Worm (Caenorhabditis elegans): ENCODE measurements around the gene F01G10.10.
A peak's percentile ranks its signal among the peaks of the same experiment; 100 is the strongest.

Gene F01G10.10

ce11 chrIV:10252886-10253639 lies 7.1 kb downstream of the F01G10.10 start:
- TF ChIP-seq ztf-16 (tag; optimal IDR thresholded peaks at IDR 0.05) (no peak), ahr-1 (tag; optimal IDR thresholded peaks at IDR 0.05) (no peak), zip-5 (tag; optimal IDR thresholded peaks at IDR 0.05) (no peak), unc-42 (tag; optimal IDR thresholded peaks at IDR 0.05) (no peak), ceh-19 (GFP tag; optimal IDR thresholded peaks at IDR 0.05) (no peak)

ce11 chrIV:10259557-10259956 lies 13.6 kb downstream of the F01G10.10 start, which contains the start of gene F01G10.9:
F01G10.9 (minus strand) TSS chrIV:10259657.
- no peak for TF ChIP-seq C38D4.7 (GFP tag; optimal IDR thresholded peaks at IDR 0.05)
- TF ChIP-seq F13H6.1 (tag; optimal IDR thresholded peaks at IDR 0.05) = no peak
- no peak for TF ChIP-seq che-1 (tag; optimal IDR thresholded peaks at IDR 0.05)
- TF ChIP-seq K09A11.1 (tag; optimal IDR thresholded peaks at IDR 0.05; ENCODE audit: insufficient read depth) = no peak
- no peak for TF ChIP-seq pax-1 (tag; optimal IDR thresholded peaks at IDR 0.05)
- no peak for TF ChIP-seq nfya-1 (tag; optimal IDR thresholded peaks at IDR 0.05)
- TF ChIP-seq syd-9 (tag; optimal IDR thresholded peaks at IDR 0.05) = no peak
- TF ChIP-seq dve-1 (tag; optimal IDR thresholded peaks at IDR 0.05) = no peak

ce11 chrIV:10261061-10261460 lies 15.1 kb downstream of the F01G10.10 start:
- TF ChIP-seq rnt-1 (tag; optimal IDR thresholded peaks at IDR 0.05) = peak; percentile 44
- TF ChIP-seq ceh-18 (tag; optimal IDR thresholded peaks at IDR 0.05) = no peak

- TF ChIP-seq unc-42 (tag; optimal IDR thresholded peaks at IDR 0.05) = no peak
- no peak for TF ChIP-seq pha-4 (tag; optimal IDR thresholded peaks at IDR 0.05)
- TF ChIP-seq ceh-24 (tag; optimal IDR thresholded peaks at IDR 0.05) = no peak
- TF ChIP-seq Y22D7AL.16 (tag; optimal IDR thresholded peaks at IDR 0.05) = no peak
- no peak for TF ChIP-seq ceh-19 (GFP tag; optimal IDR thresholded peaks at IDR 0.05)
- no peak for TF ChIP-seq hlh-6 (tag; optimal IDR thresholded peaks at IDR 0.05)
- TF ChIP-seq fkh-10 (GFP tag; optimal IDR thresholded peaks at IDR 0.05) = no peak
These were observed 23.4 kb downstream of the F01G10.10 start, which contains the start of the genes nspd-7 and Y43C5A.2 for ce11 chrIV:10269137-10269933. nspd-7 (minus strand) TSS chrIV:10269187. Y43C5A.2 (plus strand) TSS chrIV:10269883.

- TF ChIP-seq C08G9.2 (tag; optimal IDR thresholded peaks at IDR 0.05) (no peak), ahr-1 (tag; optimal IDR thresholded peaks at IDR 0.05) (no peak), sox-4 (tag; optimal IDR thresholded peaks at IDR 0.05) (no peak), unc-55 (GFP tag; optimal IDR thresholded peaks at IDR 0.05) (no peak), zip-5 (tag; optimal IDR thresholded peaks at IDR 0.05) (no peak), ttx-3 (tag; optimal IDR thresholded peaks at IDR 0.05) (no peak), ref-2 (tag; optimal IDR thresholded peaks at IDR 0.05) (no peak), dve-1 (tag; optimal IDR thresholded peaks at IDR 0.05) (no peak), nhr-11 (tag; optimal IDR thresholded peaks at IDR 0.05) (no peak), ztf-16 (tag; optimal IDR thresholded peaks at IDR 0.05) (no peak)
These were observed 27.4 kb downstream of the F01G10.10 start for ce11 chrIV:10273360-10273759.

- TF ChIP-seq madf-2 (tag; optimal IDR thresholded peaks at IDR 0.05) (no peak), tbx-2 (tag; optimal IDR thresholded peaks at IDR 0.05) (no peak), ceh-14 (tag; optimal IDR thresholded peaks at IDR 0.05) (no peak), hlh-15 (tag; optimal IDR thresholded peaks at IDR 0.05) (no peak), C08G9.2 (tag; optimal IDR thresholded peaks at IDR 0.05) (no peak), ceh-30 (tag; optimal IDR thresholded peaks at IDR 0.05) (no peak), fkh-6 (tag; optimal IDR thresholded peaks at IDR 0.05) (no peak), pros-1 (tag; optimal IDR thresholded peaks at IDR 0.05) (no peak), Y22D7AL.16 (tag; optimal IDR thresholded peaks at IDR 0.05) (no peak), unc-42 (tag; optimal IDR thresholded peaks at IDR 0.05) (no peak), ceh-19 (GFP tag; optimal IDR thresholded peaks at IDR 0.05) (no peak)
These were observed 27.9 kb downstream of the F01G10.10 start, which contains the start of gene Y43C5A.3 for ce11 chrIV:10273781-10274313. Y43C5A.3 (plus strand) TSS chrIV:10274036.

Measured in whole organism, late embryonic.